Fruit fly (Drosophila melanogaster) whole organism, embryonic: ENCODE results near the gene Cpr11A.

Experiments used
- ATbp ChIP-seq: fragments of 200-800 bp; sonication (Bioruptor generic); optimal IDR thresholded peaks from 2 replicates; lab custom pipeline; 2017; ENCODE audit warnings: missing biosample characterization, mild to moderate bottlenecking, missing genetic modification characterization, missing genetic modification reagents
- Bdp1 ChIP-seq: fragments of 200-800 bp; sonication (Bioruptor generic); optimal IDR thresholded peaks from 3 replicates; lab custom pipeline; 2016; ENCODE audit warnings: missing biosample characterization, missing genetic modification characterization
- Bteb2 ChIP-seq: fragments of 200-800 bp; sonication (Bioruptor generic); optimal IDR thresholded peaks from 2 replicates; lab custom pipeline; 2016; ENCODE audit warnings: missing biosample characterization, missing genetic modification characterization
- CG10321 ChIP-seq: fragments of 200-800 bp; sonication (Bioruptor generic); IDR thresholded peaks from 2 replicates; pipeline ENCODE4 v1.3.6; 2022; ENCODE audit warnings: missing biosample characterization, missing genetic modification characterization
- CG11504 ChIP-seq: fragments of 200-800 bp; sonication (Bioruptor generic); optimal IDR thresholded peaks from 3 replicates; lab custom pipeline; 2019; ENCODE audit warnings: missing biosample characterization, mild to moderate bottlenecking, missing genetic modification characterization, moderate library complexity
- CG11695 ChIP-seq: fragments of 200-800 bp; sonication (Bioruptor generic); IDR thresholded peaks from 3 replicates; pipeline ENCODE4 v1.3.6; 2022; ENCODE audit warnings: missing biosample characterization, missing genetic modification characterization
- CG12659 ChIP-seq: fragments of 200-800 bp; sonication (Bioruptor generic); optimal IDR thresholded peaks from 3 replicates; lab custom pipeline; 2017; ENCODE audit warnings: mild to moderate bottlenecking, missing biosample characterization, missing genetic modification reagents, missing genetic modification characterization
- CG13123 ChIP-seq: fragments of 200-800 bp; sonication (Bioruptor generic); optimal IDR thresholded peaks from 2 replicates; lab custom pipeline; 2016; ENCODE audit warnings: missing biosample characterization, missing genetic modification characterization
- CG1529 ChIP-seq: fragments of 200-800 bp; sonication (Bioruptor generic); optimal IDR thresholded peaks from 3 replicates; lab custom pipeline; 2018; ENCODE audit warnings: missing biosample characterization, missing genetic modification characterization
- CG1647 ChIP-seq: fragments of 200-800 bp; sonication (Bioruptor generic); optimal IDR thresholded peaks from 3 replicates; lab custom pipeline; 2016; ENCODE audit warnings: missing biosample characterization, missing genetic modification characterization
- CG18764 ChIP-seq: fragments of 200-800 bp; sonication (Bioruptor generic); optimal IDR thresholded peaks from 3 replicates; lab custom pipeline; 2016; ENCODE audit warnings: missing biosample characterization, missing genetic modification characterization
- CG31224 ChIP-seq: fragments of 200-800 bp; sonication (Bioruptor generic); IDR thresholded peaks from 2 replicates; pipeline ENCODE4 v1.3.6; 2022; ENCODE audit warnings: missing biosample characterization, missing genetic modification characterization
- CG32532 ChIP-seq: fragments of 200-800 bp; sonication (Bioruptor generic); IDR thresholded peaks from 2 replicates; pipeline ENCODE4 v1.3.6; 2022; ENCODE audit warnings: missing biosample characterization, missing genetic modification characterization
- CG4424 ChIP-seq: fragments of 200-800 bp; sonication (Bioruptor generic); optimal IDR thresholded peaks from 3 replicates; lab custom pipeline; 2016; ENCODE audit warnings: missing biosample characterization, missing genetic modification characterization
- CG4730 ChIP-seq: fragments of 200-800 bp; sonication (Bioruptor generic); IDR thresholded peaks from 2 replicates; pipeline ENCODE4 v1.3.6; 2022; ENCODE audit warnings: missing biosample characterization, missing genetic modification characterization
- CG6689 ChIP-seq: fragments of 200-800 bp; sonication (Bioruptor generic); IDR thresholded peaks from 2 replicates; pipeline ENCODE4 v1.3.6; 2022; ENCODE audit warnings: missing biosample characterization, missing genetic modification characterization
- CG6813 ChIP-seq: fragments of 200-800 bp; sonication (Bioruptor generic); optimal IDR thresholded peaks from 2 replicates; lab custom pipeline; 2017; ENCODE audit warnings: missing biosample characterization, missing genetic modification characterization, mild to moderate bottlenecking, moderate library complexity, missing genetic modification reagents
- CG7271 ChIP-seq: fragments of 200-800 bp; sonication (Bioruptor generic); optimal IDR thresholded peaks from 2 replicates; lab custom pipeline; 2018; ENCODE audit warnings: missing biosample characterization, mild to moderate bottlenecking, missing genetic modification characterization, moderate library complexity
- CkIIα-i1 ChIP-seq: fragments of 200-800 bp; sonication (Bioruptor generic); IDR thresholded peaks from 2 replicates; pipeline ENCODE4 v1.3.6; 2022; ENCODE audit warnings: missing biosample characterization, missing genetic modification characterization
- Dek ChIP-seq: fragments of 200-800 bp; sonication (Bioruptor generic); optimal IDR thresholded peaks from 3 replicates; lab custom pipeline; 2019; ENCODE audit warnings: missing biosample characterization, mild to moderate bottlenecking, missing genetic modification characterization, moderate library complexity
- Drgx ChIP-seq: fragments of 200-800 bp; sonication (Bioruptor generic); IDR thresholded peaks from 2 replicates; pipeline ENCODE4 v1.3.6; 2022; ENCODE audit warnings: missing biosample characterization, missing genetic modification characterization
- E2f2 ChIP-seq: fragments of 200-800 bp; sonication (Bioruptor generic); IDR thresholded peaks from 2 replicates; pipeline ENCODE4 v1.3.6; 2022; ENCODE audit warnings: missing biosample characterization, missing genetic modification characterization
- H15 ChIP-seq: fragments of 200-800 bp; sonication (Bioruptor generic); IDR thresholded peaks from 3 replicates; pipeline ENCODE4 v1.3.6; 2022; ENCODE audit warnings: missing biosample characterization, missing genetic modification characterization
- Lhr ChIP-seq: fragments of 200-800 bp; sonication (Bioruptor generic); optimal IDR thresholded peaks from 3 replicates; lab custom pipeline; 2017; ENCODE audit warnings: mild to moderate bottlenecking, missing biosample characterization, missing genetic modification reagents, missing genetic modification characterization
- Mad ChIP-seq: fragments of 200-800 bp; sonication (Bioruptor generic); optimal IDR thresholded peaks from 2 replicates; lab custom pipeline; 2016; ENCODE audit warnings: missing biosample characterization, missing genetic modification characterization
- Mrtf ChIP-seq: fragments of 200-800 bp; sonication (Bioruptor generic); IDR thresholded peaks from 3 replicates; pipeline ENCODE4 v1.3.6; 2022; ENCODE audit warnings: missing biosample characterization, missing genetic modification characterization
- Oli ChIP-seq: fragments of 200-800 bp; sonication (Bioruptor generic); optimal IDR thresholded peaks from 2 replicates; lab custom pipeline; 2018; ENCODE audit warnings: missing biosample characterization, mild to moderate bottlenecking, missing genetic modification characterization, moderate library complexity
- Ptx1 ChIP-seq: fragments of 200-800 bp; sonication (Bioruptor generic); IDR thresholded peaks from 2 replicates; pipeline ENCODE4 v1.3.6; 2022; ENCODE audit warnings: missing biosample characterization, missing genetic modification characterization
- Six4 ChIP-seq: fragments of 200-800 bp; sonication (Bioruptor generic); optimal IDR thresholded peaks from 2 replicates; lab custom pipeline; 2016; ENCODE audit warnings: missing biosample characterization, missing genetic modification characterization
- YL-1 ChIP-seq: fragments of 200-800 bp; sonication (Bioruptor generic); optimal IDR thresholded peaks from 3 replicates; lab custom pipeline; 2017; ENCODE audit warnings: missing biosample characterization, mild to moderate bottlenecking, missing genetic modification characterization
- bowl ChIP-seq: fragments of 200-800 bp; sonication (Bioruptor generic); IDR thresholded peaks from 2 replicates; pipeline ENCODE4 v1.3.6; 2022; ENCODE audit warnings: missing biosample characterization, missing genetic modification characterization
- esg ChIP-seq: fragments of 200-800 bp; sonication (Bioruptor generic); conservative IDR thresholded peaks from 2 replicates; pipeline ENCODE4 v1.3.6; 2022; ENCODE audit warnings: missing biosample characterization, missing genetic modification characterization
- gem ChIP-seq: fragments of 200-800 bp; sonication (Bioruptor generic); optimal IDR thresholded peaks from 2 replicates; lab custom pipeline; 2019; ENCODE audit warnings: missing biosample characterization, mild to moderate bottlenecking, missing genetic modification characterization, moderate library complexity
- gfzf ChIP-seq: fragments of 200-800 bp; sonication (Bioruptor generic); optimal IDR thresholded peaks from 2 replicates; lab custom pipeline; 2016; ENCODE audit warnings: missing biosample characterization, mild to moderate bottlenecking, missing genetic modification characterization, moderate library complexity
- h ChIP-seq: fragments of >200 bp; optimal IDR thresholded peaks from 2 replicates; lab custom pipeline; 2017
- knrl ChIP-seq: fragments of 200-800 bp; sonication (Bioruptor generic); IDR thresholded peaks from 3 replicates; pipeline ENCODE4 v1.3.6; 2022; ENCODE audit warnings: missing biosample characterization, missing genetic modification characterization; ENCODE audit not compliant: partially characterized antibody
- lilli ChIP-seq: fragments of 200-800 bp; sonication (Bioruptor generic); optimal IDR thresholded peaks from 3 replicates; lab custom pipeline; 2016; ENCODE audit warnings: missing biosample characterization, missing genetic modification characterization
- mld ChIP-seq: fragments of 200-800 bp; sonication (Bioruptor generic); IDR thresholded peaks from 3 replicates; pipeline ENCODE4 v1.3.6; 2022; ENCODE audit warnings: missing biosample characterization, missing genetic modification characterization; ENCODE audit not compliant: partially characterized antibody
- odd ChIP-seq: fragments of 200-800 bp; sonication (Bioruptor generic); optimal IDR thresholded peaks from 2 replicates; lab custom pipeline; 2017; ENCODE audit warnings: missing biosample characterization, mild to moderate bottlenecking, missing genetic modification characterization
- prd ChIP-seq, 3 experiments: fragments of >200 bp in 2 of 3; fragments of 200-800 bp in 1 of 3; sonication (Bioruptor generic) in 1 of 3; optimal IDR thresholded peaks in 2 of 3; IDR thresholded peaks in 1 of 3; 2 replicates in 2 of 3; 3 replicates in 1 of 3; pipeline versions ENCODE4 v1.3.6 to Lab custom; 2017 to 2022; ENCODE audit warnings: missing biosample characterization in 1 of 3, missing genetic modification characterization in 1 of 3
- psq ChIP-seq: fragments of 200-800 bp; sonication (Bioruptor generic); optimal IDR thresholded peaks from 2 replicates; lab custom pipeline; 2017; ENCODE audit warnings: missing biosample characterization, missing genetic modification characterization
- sens ChIP-seq: fragments of 200-800 bp; sonication (Bioruptor generic); peaks from one replicate; lab custom pipeline; 2016; ENCODE audit warnings: missing biosample characterization, missing genetic modification characterization
- sim ChIP-seq: fragments of 200-800 bp; sonication (Bioruptor generic); IDR thresholded peaks from 2 replicates; pipeline ENCODE4 v1.3.6; 2022; ENCODE audit warnings: missing biosample characterization, missing genetic modification characterization
- slou ChIP-seq: fragments of 200-800 bp; sonication (Bioruptor generic); optimal IDR thresholded peaks from 3 replicates; lab custom pipeline; 2016; ENCODE audit warnings: missing biosample characterization, missing genetic modification characterization
- slp2 ChIP-seq: fragments of 200-800 bp; sonication (Bioruptor generic); optimal IDR thresholded peaks from 2 replicates; lab custom pipeline; 2016; ENCODE audit warnings: missing biosample characterization, missing genetic modification characterization
- trh ChIP-seq: fragments of 200-800 bp; sonication (Bioruptor generic); optimal IDR thresholded peaks from 2 replicates; lab custom pipeline; 2016; ENCODE audit warnings: missing biosample characterization, missing genetic modification characterization
- vnd ChIP-seq: fragments of 200-800 bp; sonication (Bioruptor generic); IDR thresholded peaks from 3 replicates; pipeline ENCODE4 v1.3.6; 2022; ENCODE audit warnings: missing biosample characterization, missing genetic modification characterization; ENCODE audit not compliant: partially characterized antibody
- z ChIP-seq: fragments of 200-800 bp; sonication (Bioruptor generic); IDR thresholded peaks from 3 replicates; pipeline ENCODE4 v1.3.6; 2022; ENCODE audit warnings: missing biosample characterization, missing genetic modification characterization

Gene Cpr11A

DNA sequence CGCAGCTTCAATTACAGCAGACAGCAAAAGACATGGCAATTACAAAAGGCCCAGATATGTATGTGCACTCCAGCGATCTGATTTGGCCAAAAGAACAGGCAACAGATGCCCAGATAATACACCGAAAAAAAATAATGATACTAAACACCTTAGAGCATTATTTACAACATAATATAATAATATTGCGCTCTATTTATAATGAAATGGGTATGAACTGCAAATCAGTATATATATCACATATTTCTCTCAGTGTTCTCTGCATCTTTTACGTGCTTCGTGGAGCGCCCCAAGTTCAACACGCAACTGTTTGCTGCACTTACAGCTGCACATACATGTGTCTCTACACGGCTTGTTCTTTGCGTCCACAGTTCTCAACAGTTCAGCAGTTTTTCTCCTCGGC, 20.8 kb downstream of the Cpr11A start (continued):
- peak; percentile 45; the same call in 1 of the 2 replicates for TF ChIP-seq CG6689 (GFP tag; lab: Robert Waterston, UW)
- TF ChIP-seq Drgx (GFP tag; lab: Robert Waterston, UW): peak; percentile 65
- peak; percentile 33 for TF ChIP-seq CG11504 (tag; lab: Kevin White, UChicago)
- no peak for TF ChIP-seq lilli (GFP tag; lab: Kevin White, UChicago)
- no peak for TF ChIP-seq CG6813 (GFP tag; lab: Kevin White, UChicago)
- TF ChIP-seq H15 (GFP tag; lab: Robert Waterston, UW): no peak
- no peak for TF ChIP-seq E2f2
- peak; percentile 12 for TF ChIP-seq gem (tag; lab: Kevin White, UChicago)
- 0 out of 3 replicates have a peak, but pooled peaks have one; percentile 6 for TF ChIP-seq CG11695
- no peak for TF ChIP-seq CG32532
- TF ChIP-seq odd (GFP tag; lab: Kevin White, UChicago): no peak
- TF ChIP-seq CG7271 (tag; lab: Kevin White, UChicago): no peak
- TF ChIP-seq prd (optimal IDR thresholded peaks at IDR 0.05; lab: Kevin White, UChicago): no peak
- TF ChIP-seq prd (GFP tag; IDR thresholded peaks at IDR 0.05; lab: Robert Waterston, UW): peak; percentile 51; the same call in 2 of the 3 replicates
- TF ChIP-seq CG4424 (GFP tag; lab: Kevin White, UChicago): peak; percentile 5
- TF ChIP-seq Dek (tag; lab: Kevin White, UChicago): no peak
- TF ChIP-seq sim (GFP tag; lab: Robert Waterston, UW): no peak

dm6 chrX:12510750-12511649, 24.2 kb downstream of the Cpr11A start:
- peak; percentile 64 for TF ChIP-seq esg (GFP tag; lab: Robert Waterston, UW)
- TF ChIP-seq slou: peak; percentile 34
- peak; percentile 64 for TF ChIP-seq Bteb2
- peak; percentile 57 for TF ChIP-seq slp2 (GFP tag; lab: Kevin White, UChicago)
- peak; percentile 45 for TF ChIP-seq Lhr (GFP tag; lab: Kevin White, UChicago)
- TF ChIP-seq CG1529 (GFP tag; lab: Kevin White, UChicago): peak; percentile 68
- no peak for TF ChIP-seq h
- TF ChIP-seq gfzf: no peak
- TF ChIP-seq Mrtf (GFP tag; lab: Robert Waterston, UW): peak; percentile 52; the same call in 2 of the 3 replicates
- no peak for TF ChIP-seq CG4730 (GFP tag; lab: Robert Waterston, UW)
- peak; percentile 82 for TF ChIP-seq Six4 (GFP tag; lab: Kevin White, UChicago)
- TF ChIP-seq CG10321 (GFP tag; lab: Robert Waterston, UW): no peak
- TF ChIP-seq CG31224: peak; percentile 71
- peak; percentile 45 for TF ChIP-seq trh
- TF ChIP-seq bowl (GFP tag; lab: Robert Waterston, UW): no peak
- no peak for TF ChIP-seq knrl
- TF ChIP-seq CG18764: peak; percentile 67
- TF ChIP-seq Oli (tag; lab: Kevin White, UChicago): peak; percentile 79
- no peak for TF ChIP-seq psq
- peak; percentile 42 for TF ChIP-seq Bdp1
- peak; percentile 74 for TF ChIP-seq H15 (GFP tag; lab: Robert Waterston, UW)
- no peak for TF ChIP-seq mld
- TF ChIP-seq z (GFP tag; lab: Robert Waterston, UW): no peak
- TF ChIP-seq ATbp (GFP tag; lab: Kevin White, UChicago): peak; percentile 74
- peak; percentile 98 for TF ChIP-seq sens (GFP tag; lab: Kevin White, UChicago)
- TF ChIP-seq Dek (tag; lab: Kevin White, UChicago): peak; percentile 38
- peak; percentile 55 for TF ChIP-seq Mad
- TF ChIP-seq CG13123 (GFP tag; lab: Kevin White, UChicago): peak; percentile 40
- peak; percentile 25 for TF ChIP-seq CG1647
- peak; percentile 82 for TF ChIP-seq Ptx1 (GFP tag; lab: Robert Waterston, UW)
- TF ChIP-seq CkIIα-i1: 0 out of 2 replicates have a peak, but pooled peaks have one; percentile 38
- TF ChIP-seq CG12659: peak; percentile 52
- no peak for TF ChIP-seq vnd (GFP tag; lab: Robert Waterston, UW)
- TF ChIP-seq YL-1: no peak
